In the genomic region with DNA sequence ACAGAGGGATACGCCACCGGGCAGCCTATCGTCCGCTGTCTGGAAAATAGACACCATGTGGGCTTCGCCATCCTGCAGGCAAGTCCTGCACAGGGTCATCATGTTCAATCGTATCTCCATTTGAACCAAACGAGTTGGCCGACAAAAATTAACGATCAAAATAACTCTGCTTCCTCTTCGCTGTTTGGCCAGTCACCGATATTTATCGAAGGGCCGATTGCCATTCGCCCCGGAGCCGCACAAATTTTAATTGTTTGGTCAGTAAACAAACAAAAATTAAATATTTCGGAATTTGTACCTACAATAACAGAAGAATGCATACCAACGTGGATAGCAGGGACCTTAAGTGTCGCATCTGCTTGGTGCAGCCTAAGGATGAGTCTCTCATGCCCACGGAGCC, we compare ENCODE assay signal across 1 fruit fly cellular context.
A peak's percentile ranks its signal among the peaks of the same experiment; 100 is the strongest.
TF ChIP-seq lines count a peak whose summit lies in the region.

A gene (minus strand): TSS at position 200 of the 400 bp plus-strand sequence.
A gene (plus strand): TSS at position 218 of the 400 bp plus-strand sequence.

TF ChIP-seq in whole organism, embryonic, 481 proteins besides CTCF, POLR2A, EP300 and RAD21 (continued from another document):
- TF ChIP-seq Dp (GFP tag; optimal IDR thresholded peaks at IDR 0.05; lab: Kevin White, UChicago) (peak; percentile 42), Dll (GFP tag; IDR thresholded peaks at IDR 0.05; lab: Robert Waterston, UW; ENCODE audit: partially characterized antibody) (peak; percentile 49; the same call in 2 of the 4 replicates), Opbp (GFP tag; IDR thresholded peaks at IDR 0.05; lab: Robert Waterston, UW; ENCODE audit: partially characterized antibody) (peak; percentile 45; the same call in 1 of the 3 replicates), CG13287 (GFP tag; IDR thresholded peaks at IDR 0.05; lab: Robert Waterston, UW; ENCODE audit: partially characterized antibody) (peak; percentile 57; the same call in 1 of the 2 replicates), otp (GFP tag; IDR thresholded peaks at IDR 0.05; lab: Robert Waterston, UW) (no peak), E2f2 (GFP tag; IDR thresholded peaks at IDR 0.05; lab: Robert Waterston, UW) (peak; percentile 58), sqz (GFP tag; optimal IDR thresholded peaks at IDR 0.05; lab: Kevin White, UChicago) (no peak), CG32767 (GFP tag; IDR thresholded peaks at IDR 0.05; lab: Robert Waterston, UW) (no peak), CG14710 (tag; optimal IDR thresholded peaks at IDR 0.05; lab: Kevin White, UChicago) (peak; percentile 5), unc-4 (GFP tag; IDR thresholded peaks at IDR 0.05; lab: Robert Waterston, UW; ENCODE audit: partially characterized antibody) (peak; percentile 30; the same call in 1 of the 2 replicates), ash1 (GFP tag; optimal IDR thresholded peaks at IDR 0.05; lab: Kevin White, UChicago) (no peak), CG32772 (GFP tag; IDR thresholded peaks at IDR 0.05; lab: Robert Waterston, UW) (no peak), CG8359 (GFP tag; optimal IDR thresholded peaks at IDR 0.05; lab: Kevin White, UChicago; ENCODE audit: borderline replicate concordance) (no peak)
